Fruit fly (Drosophila melanogaster): ENCODE data around the gene Cf2.

dm6 chr2L:4886645-4887044 is 3.7 kb upstream of the Cf2 start:
- no peak for TF ChIP-seq EcR (GFP tag; optimal IDR thresholded peaks at IDR 0.05)
- no peak for TF ChIP-seq CG14655 (GFP tag; optimal IDR thresholded peaks at IDR 0.05)
- no peak for TF ChIP-seq D1 (tag; optimal IDR thresholded peaks at IDR 0.05)
- no peak for TF ChIP-seq Pif1A (GFP tag; optimal IDR thresholded peaks at IDR 0.05)
- TF ChIP-seq CG4496 (GFP tag; IDR thresholded peaks at IDR 0.05): no peak
